Fruit fly (Drosophila melanogaster): ENCODE data around the gene EMC2A.
A peak's percentile ranks its signal among the peaks of the same experiment; 100 is the strongest.

Gene EMC2A

dm6 chr3R:16986181-16987074 lies 9.4 kb downstream of the EMC2A start (continued):
- TF ChIP-seq pho (GFP tag; optimal IDR thresholded peaks at IDR 0.05) (peak; percentile 95), CG9797 (GFP tag; optimal IDR thresholded peaks at IDR 0.05) (peak; percentile 12), kni (GFP tag; optimal IDR thresholded peaks at IDR 0.05) (peak; percentile 11), Dp (GFP tag; optimal IDR thresholded peaks at IDR 0.05) (peak; percentile 15), Gug (GFP tag; IDR thresholded peaks at IDR 0.05) (peak; percentile 98), cwo (GFP tag; optimal IDR thresholded peaks at IDR 0.05) (peak; percentile 97), Pdp1 (GFP tag; optimal IDR thresholded peaks at IDR 0.05) (peak; percentile 94 to 96), CG10979 (tag; optimal IDR thresholded peaks at IDR 0.05) (peak; percentile 57), fd3F (GFP tag; optimal IDR thresholded peaks at IDR 0.05) (peak; percentile 95), stc (GFP tag; IDR thresholded peaks at IDR 0.05) (peak; percentile 93), Ravus (GFP tag; IDR thresholded peaks at IDR 0.05) (peak; percentile 83), lov (optimal IDR thresholded peaks at IDR 0.05) (no peak), lov (GFP tag; IDR thresholded peaks at IDR 0.05) (peak; percentile 92), Hey (tag; optimal IDR thresholded peaks at IDR 0.05) (peak; percentile 98), D (optimal IDR thresholded peaks at IDR 0.05) (no peak), D (GFP tag; optimal IDR thresholded peaks at IDR 0.05) (peak; percentile 45), E2f2 (GFP tag; IDR thresholded peaks at IDR 0.05) (peak; percentile 80), grn (GFP tag; optimal IDR thresholded peaks at IDR 0.05) (peak; percentile 76), sob (GFP tag; IDR thresholded peaks at IDR 0.05) (peak; percentile 99), Sry-δ (GFP tag; optimal IDR thresholded peaks at IDR 0.05) (peak; percentile 56), bbx (GFP tag; IDR thresholded peaks at IDR 0.05; ENCODE audit: partially characterized antibody) (no peak), CG2712 (tag; optimal IDR thresholded peaks at IDR 0.05) (peak; percentile 78), Stat92E (GFP tag; optimal IDR thresholded peaks at IDR 0.05) (no peak), Dad (GFP tag; optimal IDR thresholded peaks at IDR 0.05) (peak; percentile 91), kay (GFP tag; optimal IDR thresholded peaks at IDR 0.05) (peak; percentile 85), CG1233 (GFP tag; optimal IDR thresholded peaks at IDR 0.05) (peak; percentile 86), Dip2 (GFP tag; IDR thresholded peaks at IDR 0.05) (peak; percentile 47; the same call in 1 of the 2 replicates), Lpt (GFP tag; optimal IDR thresholded peaks at IDR 0.05) (no peak), CG6683 (GFP tag; optimal IDR thresholded peaks at IDR 0.05) (peak; percentile 91), sim (GFP tag; IDR thresholded peaks at IDR 0.05) (peak; percentile 70), CkIIα-i1 (GFP tag; IDR thresholded peaks at IDR 0.05) (peak; percentile 87), CG8765 (GFP tag; IDR thresholded peaks at IDR 0.05) (peak; percentile 94), prd (optimal IDR thresholded peaks at IDR 0.05) (no peak), prd (GFP tag; IDR thresholded peaks at IDR 0.05) (peak; percentile 97), fru (optimal IDR thresholded peaks at IDR 0.05) (no peak), Dfd (GFP tag; optimal IDR thresholded peaks at IDR 0.05) (no peak), CG14667 (GFP tag; IDR thresholded peaks at IDR 0.05) (peak; percentile 92), exex (tag; optimal IDR thresholded peaks at IDR 0.05) (peak; percentile 96), CG6854 (GFP tag; optimal IDR thresholded peaks at IDR 0.05) (peak; percentile 84), CG12942 (GFP tag; optimal IDR thresholded peaks at IDR 0.05) (peak; percentile 92), pan (optimal IDR thresholded peaks at IDR 0.05) (no peak), pan (GFP tag; optimal IDR thresholded peaks at IDR 0.05 in 1 of 2, IDR thresholded peaks at IDR 0.05 in 1 of 2) (peak in 1 of 2 experiments; percentile 96), slou (GFP tag; optimal IDR thresholded peaks at IDR 0.05) (peak; percentile 51), amos (GFP tag; IDR thresholded peaks at IDR 0.05; ENCODE audit: partially characterized antibody) (peak; percentile 12; the same call in 1 of the 2 replicates), CG3065 (GFP tag; optimal IDR thresholded peaks at IDR 0.05) (peak; percentile 41), CG1647 (GFP tag; optimal IDR thresholded peaks at IDR 0.05) (peak; percentile 94), C15 (GFP tag; IDR thresholded peaks at IDR 0.05) (peak; percentile 90), Mrtf (GFP tag; IDR thresholded peaks at IDR 0.05) (peak; percentile 97), ssp (GFP tag; IDR thresholded peaks at IDR 0.05) (peak; percentile 83), CG12744 (GFP tag; optimal IDR thresholded peaks at IDR 0.05) (peak; percentile 91)
